Worm (Caenorhabditis elegans): ENCODE measurements around the gene T04B2.7.

Gene T04B2.7

ce11 chrIV:10053550-10053949 lies 2.5 kb downstream of the T04B2.7 start, which contains the start of gene srv-12:
srv-12 (minus strand) TSS chrIV:10053650.
- no peak for TF ChIP-seq D1046.2 (GFP tag; IDR thresholded peaks at IDR 0.05)
- TF ChIP-seq dve-1 (tag; optimal IDR thresholded peaks at IDR 0.05; ENCODE audit: insufficient read depth): no peak
- no peak for TF ChIP-seq ceh-62 (tag; optimal IDR thresholded peaks at IDR 0.05)
- TF ChIP-seq unc-39 (tag; optimal IDR thresholded peaks at IDR 0.05): no peak

ce11 chrIV:10051088-10051487 lies 5.0 kb downstream of the T04B2.7 start, which contains the start of gene T04B2.8:
T04B2.8 (minus strand) TSS chrIV:10051188.
- TF ChIP-seq lin-13 (GFP tag; optimal IDR thresholded peaks at IDR 0.05) (no peak), fkh-10 (GFP tag; optimal IDR thresholded peaks at IDR 0.05) (no peak), ceh-32 (tag; optimal IDR thresholded peaks at IDR 0.05; ENCODE audit: poor library complexity) (no peak), Y105C5A.15 (GFP tag; IDR thresholded peaks at IDR 0.05) (no peak), F49E8.2 (tag; optimal IDR thresholded peaks at IDR 0.05; ENCODE audit: borderline replicate concordance) (no peak), dpl-1 (GFP tag; optimal IDR thresholded peaks at IDR 0.05) (no peak), lsy-2 (tag; optimal IDR thresholded peaks at IDR 0.05) (no peak), Y48G9A.11 (GFP tag; IDR thresholded peaks at IDR 0.05) (no peak)

- TF ChIP-seq nhr-11 (tag; optimal IDR thresholded peaks at IDR 0.05) (peak; percentile 54), Y48G9A.11 (GFP tag; IDR thresholded peaks at IDR 0.05) (no peak)
Measured at ce11 chrIV:10048268-10048667, 7.8 kb downstream of the T04B2.7 start.

- TF ChIP-seq sdz-12 (GFP tag; optimal IDR thresholded peaks at IDR 0.05) (no peak), D1046.2 (GFP tag; IDR thresholded peaks at IDR 0.05) (no peak), skn-1 (tag; optimal IDR thresholded peaks at IDR 0.05) (no peak), F26F4.8 (GFP tag; conservative IDR thresholded peaks at IDR 0.05) (no peak), Y5F2A.4 (GFP tag; optimal IDR thresholded peaks at IDR 0.05) (no peak), attf-4 (tag; optimal IDR thresholded peaks at IDR 0.05) (no peak), egl-27 (tag; optimal IDR thresholded peaks at IDR 0.05) (no peak), pha-4 (GFP tag; IDR thresholded peaks at IDR 0.05) (no peak), pha-4 (tag; optimal IDR thresholded peaks at IDR 0.05) (no peak), ceh-82 (tag; optimal IDR thresholded peaks at IDR 0.05) (no peak), snpc-1.2 (GFP tag; IDR thresholded peaks at IDR 0.05) (no peak), snpc-4 (tag; optimal IDR thresholded peaks at IDR 0.05) (no peak), nhr-28 (tag; optimal IDR thresholded peaks at IDR 0.05) (no peak)
Measured at ce11 chrIV:10047108-10047507, 8.9 kb downstream of the T04B2.7 start, which contains the start of gene T04B2.3. T04B2.3 (plus strand) TSS chrIV:10047408.

ce11 chrIV:10046005-10046404 lies 10.0 kb downstream of the T04B2.7 start:
- peak in 1 of 2 experiments; percentile 77 for TF ChIP-seq unc-62 (GFP tag; optimal IDR thresholded peaks at IDR 0.05 in 1 of 2)
- no peak for TF ChIP-seq unc-62 (tag; optimal IDR thresholded peaks at IDR 0.05)
- peak; percentile 14 for TF ChIP-seq aha-1 (tag)
- TF ChIP-seq daf-16 (GFP tag; optimal IDR thresholded peaks at IDR 0.05): peak in 1 of 2 experiments; percentile 35
- no peak for TF ChIP-seq daf-16 (tag; optimal IDR thresholded peaks at IDR 0.05)
- no peak for TF ChIP-seq daf-12 (tag; optimal IDR thresholded peaks at IDR 0.05)
- TF ChIP-seq nhr-11 (tag; optimal IDR thresholded peaks at IDR 0.05): peak; percentile 23
- TF ChIP-seq nhr-41 (GFP tag; IDR thresholded peaks at IDR 0.05): no peak
- TF ChIP-seq mep-1 (tag; optimal IDR thresholded peaks at IDR 0.05): no peak
- TF ChIP-seq mdl-1 (tag; optimal IDR thresholded peaks at IDR 0.05): no peak
- TF ChIP-seq fos-1 (tag; optimal IDR thresholded peaks at IDR 0.05): no peak
- no peak for TF ChIP-seq spr-1 (tag; optimal IDR thresholded peaks at IDR 0.05)

Data from whole organism, L4 larva.